Worm (Caenorhabditis elegans): Measurements from ENCODE around the gene Y45F3A.1.
A peak's percentile ranks its signal among the peaks of the same experiment; 100 is the strongest.

Y45F3A.1 gene

DNA sequence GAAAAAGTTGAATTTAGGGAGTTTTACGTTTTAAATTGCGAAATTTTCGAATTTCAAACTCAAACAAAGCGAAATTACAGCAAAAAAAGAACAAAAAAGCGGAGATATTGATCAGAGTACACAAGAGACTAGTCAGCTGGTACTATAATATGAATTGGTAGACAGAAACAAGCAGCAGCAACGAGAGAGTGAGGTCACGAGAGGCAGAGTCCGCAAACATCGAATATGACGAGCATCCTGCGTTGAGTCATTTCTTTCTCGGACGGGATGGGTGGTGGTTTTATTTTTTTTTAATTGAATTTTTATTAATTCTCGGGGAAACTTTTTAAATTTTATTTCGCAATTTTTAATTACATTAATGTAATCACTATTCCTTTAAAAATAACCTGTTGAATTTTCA, 38.0 kb upstream of the Y45F3A.1 start (continued):
- TF ChIP-seq hmg-1.1 (GFP tag; IDR thresholded peaks at IDR 0.05) (peak; percentile 74), fos-1 (tag; optimal IDR thresholded peaks at IDR 0.05) (no peak), lsy-2 (tag; optimal IDR thresholded peaks at IDR 0.05) (peak in 1 of 2 experiments; percentile 81), lin-1 (GFP tag; IDR thresholded peaks at IDR 0.05) (no peak), duxl-1 (tag; optimal IDR thresholded peaks at IDR 0.05; ENCODE audit: poor library complexity) (peak; percentile 31), dmd-8 (GFP tag; IDR thresholded peaks at IDR 0.05) (no peak), lin-29 (GFP tag; IDR thresholded peaks at IDR 0.05) (no peak), dpl-1 (GFP tag; optimal IDR thresholded peaks at IDR 0.05) (peak; percentile 70), F37D6.2 (tag; optimal IDR thresholded peaks at IDR 0.05) (no peak), unc-62 (GFP tag; optimal IDR thresholded peaks at IDR 0.05 in 1 of 2) (peak in 1 of 2 experiments; percentile 78), unc-62 (tag; optimal IDR thresholded peaks at IDR 0.05) (no peak), ceh-82 (tag; optimal IDR thresholded peaks at IDR 0.05) (no peak), mdl-1 (tag; optimal IDR thresholded peaks at IDR 0.05) (peak in 1 of 2 experiments; percentile 50), hif-1 (tag; optimal IDR thresholded peaks at IDR 0.05) (peak in 1 of 2 experiments; percentile 44), zfp-2 (tag; optimal IDR thresholded peaks at IDR 0.05) (no peak), mxl-2 (GFP tag; conservative IDR thresholded peaks at IDR 0.05) (no peak), zip-11 (GFP tag; IDR thresholded peaks at IDR 0.05) (no peak), tag-97 (GFP tag; IDR thresholded peaks at IDR 0.05) (no peak), lin-13 (GFP tag; optimal IDR thresholded peaks at IDR 0.05) (peak; percentile 66), T26A8.4 (GFP tag; IDR thresholded peaks at IDR 0.05) (peak; percentile 55; the same call in 1 of the 2 replicates), hlh-30 (tag; optimal IDR thresholded peaks at IDR 0.05; ENCODE audit: insufficient read depth) (peak; percentile 99), jun-1 (tag; optimal IDR thresholded peaks at IDR 0.05) (no peak), saeg-2 (GFP tag; IDR thresholded peaks at IDR 0.05) (no peak), nhr-41 (GFP tag; IDR thresholded peaks at IDR 0.05) (no peak), F44E2.7 (GFP tag; IDR thresholded peaks at IDR 0.05) (no peak), hlh-11 (tag; optimal IDR thresholded peaks at IDR 0.05) (peak; percentile 94), mes-2 (tag; optimal IDR thresholded peaks at IDR 0.05; ENCODE audit: poor library complexity, severe bottlenecking) (peak; percentile 78), snpc-4 (tag; optimal IDR thresholded peaks at IDR 0.05) (no peak), Y75B8A.6 (GFP tag; IDR thresholded peaks at IDR 0.05) (no peak), lin-15B (tag; optimal IDR thresholded peaks at IDR 0.05) (no peak), T20F7.1 (GFP tag; optimal IDR thresholded peaks at IDR 0.05) (no peak), gei-8 (GFP tag; optimal IDR thresholded peaks at IDR 0.05) (no peak), Y5F2A.4 (GFP tag; optimal IDR thresholded peaks at IDR 0.05) (no peak), dmd-9 (GFP tag; IDR thresholded peaks at IDR 0.05) (no peak), rbr-2 (tag; optimal IDR thresholded peaks at IDR 0.05) (peak; percentile 54), mxl-3 (GFP tag; optimal IDR thresholded peaks at IDR 0.05) (no peak), ZK546.5 (tag; optimal IDR thresholded peaks at IDR 0.05) (no peak), ama-1 (optimal IDR thresholded peaks at IDR 0.05) (no peak), F26F4.8 (GFP tag; conservative IDR thresholded peaks at IDR 0.05) (no peak), nhr-28 (tag; optimal IDR thresholded peaks at IDR 0.05) (peak; percentile 80), ceh-44 (GFP tag; IDR thresholded peaks at IDR 0.05) (no peak), zip-2 (tag; optimal IDR thresholded peaks at IDR 0.05) (no peak), mep-1 (tag; optimal IDR thresholded peaks at IDR 0.05) (peak; percentile 76), daf-19 (GFP tag; conservative IDR thresholded peaks at IDR 0.05) (no peak), madf-9 (GFP tag; conservative IDR thresholded peaks at IDR 0.05) (0 out of 2 replicates have a peak, but pooled peaks have one; percentile 32), nhr-102 (tag; optimal IDR thresholded peaks at IDR 0.05) (no peak), pha-4 (GFP tag; IDR thresholded peaks at IDR 0.05) (0 out of 2 replicates have a peak, but pooled peaks have one; percentile 52), pha-4 (tag; optimal IDR thresholded peaks at IDR 0.05) (peak; percentile 96), madf-5 (GFP tag; IDR thresholded peaks at IDR 0.05) (no peak), arid-1 (GFP tag; conservative IDR thresholded peaks at IDR 0.05) (peak; percentile 55; the same call in 1 of the 2 replicates), Y105C5A.15 (GFP tag; IDR thresholded peaks at IDR 0.05) (no peak), nhr-10 (tag; optimal IDR thresholded peaks at IDR 0.05) (no peak)
